Worm (Caenorhabditis elegans): ENCODE data around the gene W09C2.7.

- peak; percentile 70 for TF ChIP-seq ztf-7 (tag; optimal IDR thresholded peaks at IDR 0.05)
- TF ChIP-seq ama-1 (optimal IDR thresholded peaks at IDR 0.05): no peak
- TF ChIP-seq lin-1 (GFP tag; IDR thresholded peaks at IDR 0.05): peak; percentile 58; the same call in 1 of the 2 replicates
- TF ChIP-seq R02D3.7 (tag; optimal IDR thresholded peaks at IDR 0.05): no peak
- no peak for TF ChIP-seq snpc-4 (tag; optimal IDR thresholded peaks at IDR 0.05)
Measured at ce11 chrIV:9651234-9651633, 29.1 kb upstream of the W09C2.7 start, which contains the start of gene chca-1.

Measured in whole organism, L4 larva.